Fruit fly (Drosophila melanogaster) whole organism, embryonic: ENCODE results near the gene CG6724.

Experiments
- Abd-B ChIP-seq: fragments of 200-800 bp; sonication (Bioruptor generic); optimal IDR thresholded peaks from 2 replicates; lab custom pipeline; 2018; ENCODE audit warnings: missing biosample characterization, mild to moderate bottlenecking, missing genetic modification characterization, moderate library complexity
- Atf-2 ChIP-seq: fragments of 200-800 bp; sonication (Bioruptor generic); optimal IDR thresholded peaks from 2 replicates; lab custom pipeline; 2016; ENCODE audit warnings: missing biosample characterization, missing genetic modification characterization
- B-H1 ChIP-seq: fragments of 200-800 bp; sonication (Bioruptor generic); IDR thresholded peaks from 3 replicates; pipeline ENCODE4 v1.3.6; 2022; ENCODE audit warnings: missing biosample characterization, missing genetic modification characterization
- B-H2 ChIP-seq: fragments of 200-800 bp; sonication (Bioruptor generic); optimal IDR thresholded peaks from 2 replicates; lab custom pipeline; 2018; ENCODE audit warnings: missing biosample characterization, mild to moderate bottlenecking, missing genetic modification characterization
- CG10654 ChIP-seq: fragments of 200-800 bp; sonication (Bioruptor generic); optimal IDR thresholded peaks from 2 replicates; lab custom pipeline; 2016; ENCODE audit warnings: missing biosample characterization, missing genetic modification characterization
- CG10979 ChIP-seq: fragments of 200-800 bp; sonication (Bioruptor generic); optimal IDR thresholded peaks from 2 replicates; lab custom pipeline; 2018; ENCODE audit warnings: missing biosample characterization, mild to moderate bottlenecking, missing genetic modification characterization, moderate library complexity
- CG11085 ChIP-seq: fragments of 200-800 bp; sonication (Bioruptor generic); IDR thresholded peaks from 2 replicates; pipeline ENCODE4 v1.3.6; 2022; ENCODE audit warnings: missing biosample characterization, missing genetic modification characterization
- CG12391 ChIP-seq: fragments of 200-800 bp; sonication (Bioruptor generic); optimal IDR thresholded peaks from 3 replicates; lab custom pipeline; 2018; ENCODE audit warnings: missing biosample characterization, mild to moderate bottlenecking, missing genetic modification characterization, moderate library complexity
- CG14050 ChIP-seq: fragments of 200-800 bp; sonication (Bioruptor generic); IDR thresholded peaks from 3 replicates; pipeline ENCODE4 v1.3.6; 2022; ENCODE audit warnings: missing biosample characterization, missing genetic modification characterization
- CG15479 ChIP-seq: fragments of 200-800 bp; sonication (Bioruptor generic); optimal IDR thresholded peaks from 3 replicates; lab custom pipeline; 2019; ENCODE audit warnings: missing biosample characterization, mild to moderate bottlenecking, missing genetic modification characterization, moderate library complexity
- CG16813 ChIP-seq: fragments of 200-800 bp; sonication (Bioruptor generic); IDR thresholded peaks from 3 replicates; pipeline ENCODE4 v1.3.6; 2022; ENCODE audit warnings: missing biosample characterization, missing genetic modification characterization; ENCODE audit not compliant: partially characterized antibody
- CG17829 ChIP-seq: fragments of 200-800 bp; optimal IDR thresholded peaks from 2 replicates; lab custom pipeline; 2019; ENCODE audit warnings: missing biosample characterization, mild to moderate bottlenecking, missing genetic modification characterization, moderate library complexity
- CG1792 ChIP-seq: fragments of 200-800 bp; sonication (Bioruptor generic); optimal IDR thresholded peaks from 2 replicates; lab custom pipeline; 2016; ENCODE audit warnings: missing biosample characterization, missing genetic modification characterization
- CG2129 ChIP-seq: fragments of 200-800 bp; sonication (Bioruptor generic); IDR thresholded peaks from 2 replicates; pipeline ENCODE4 v1.3.6; 2022; ENCODE audit warnings: missing biosample characterization, missing genetic modification characterization; ENCODE audit not compliant: partially characterized antibody
- CG2889 ChIP-seq: fragments of 200-800 bp; sonication (Bioruptor generic); IDR thresholded peaks from 3 replicates; pipeline ENCODE4 v1.3.6; 2022; ENCODE audit warnings: missing biosample characterization, missing genetic modification characterization
- CG34224 ChIP-seq: fragments of 200-800 bp; sonication (Bioruptor generic); IDR thresholded peaks from 3 replicates; pipeline ENCODE4 v1.3.6; 2022; ENCODE audit warnings: missing biosample characterization, missing genetic modification characterization; ENCODE audit not compliant: partially characterized antibody
- CG4404 ChIP-seq: fragments of 200-800 bp; sonication (Bioruptor generic); IDR thresholded peaks from 2 replicates; pipeline ENCODE4 v1.3.6; 2022; ENCODE audit warnings: missing biosample characterization, missing genetic modification characterization
- CG7745 ChIP-seq: fragments of 200-800 bp; sonication (Bioruptor generic); optimal IDR thresholded peaks from 2 replicates; lab custom pipeline; 2018; ENCODE audit warnings: missing biosample characterization, mild to moderate bottlenecking, missing genetic modification characterization, moderate library complexity
- CG9817 ChIP-seq: fragments of 200-800 bp; sonication (Bioruptor generic); optimal IDR thresholded peaks from 2 replicates; lab custom pipeline; 2018; ENCODE audit warnings: missing biosample characterization, mild to moderate bottlenecking, missing genetic modification characterization, moderate library complexity
- CoRest ChIP-seq: fragments of 200-800 bp; sonication (Bioruptor generic); optimal IDR thresholded peaks from 3 replicates; lab custom pipeline; 2018; ENCODE audit warnings: missing biosample characterization, mild to moderate bottlenecking, missing genetic modification characterization, moderate library complexity
- Dad ChIP-seq: fragments of 200-800 bp; sonication (Bioruptor generic); optimal IDR thresholded peaks from 3 replicates; lab custom pipeline; 2016; ENCODE audit warnings: missing biosample characterization, missing genetic modification characterization
- Doc2 ChIP-seq: fragments of 200-800 bp; sonication (Bioruptor generic); IDR thresholded peaks from 2 replicates; pipeline ENCODE4 v1.3.6; 2022; ENCODE audit warnings: missing biosample characterization, missing genetic modification characterization
- Elba2 ChIP-seq: fragments of 200-800 bp; sonication (Bioruptor generic); optimal IDR thresholded peaks from 3 replicates; lab custom pipeline; 2016; ENCODE audit warnings: missing biosample characterization, missing genetic modification characterization
- HHEX ChIP-seq: fragments of 200-800 bp; sonication (Bioruptor generic); optimal IDR thresholded peaks from 3 replicates; lab custom pipeline; 2017; ENCODE audit warnings: missing biosample characterization, mild to moderate bottlenecking, missing genetic modification characterization, missing genetic modification reagents
- Hr51 ChIP-seq, 2 experiments: fragments of 200-800 bp; sonication (Bioruptor generic); optimal IDR thresholded peaks; 2 replicates in 1 of 2; 3 replicates in 1 of 2; lab custom pipeline; 2016 to 2018; ENCODE audit warnings: missing biosample characterization in 2 of 2, missing genetic modification characterization in 2 of 2, mild to moderate bottlenecking in 1 of 2, moderate library complexity in 1 of 2
- Lhr ChIP-seq: fragments of 200-800 bp; sonication (Bioruptor generic); optimal IDR thresholded peaks from 3 replicates; lab custom pipeline; 2017; ENCODE audit warnings: mild to moderate bottlenecking, missing biosample characterization, missing genetic modification reagents, missing genetic modification characterization
- Nf-YC ChIP-seq: fragments of 200-800 bp; optimal IDR thresholded peaks from 3 replicates; lab custom pipeline; 2019; ENCODE audit warnings: missing biosample characterization, mild to moderate bottlenecking, missing genetic modification characterization, moderate library complexity
- Spps ChIP-seq: fragments of 200-800 bp; sonication (Bioruptor generic); optimal IDR thresholded peaks from 2 replicates; lab custom pipeline; 2018; ENCODE audit warnings: missing biosample characterization, mild to moderate bottlenecking, missing genetic modification characterization
- Sry-δ ChIP-seq: fragments of 200-800 bp; sonication (Bioruptor generic); optimal IDR thresholded peaks from 2 replicates; lab custom pipeline; 2016; ENCODE audit warnings: missing biosample characterization, missing genetic modification characterization
- Stat92E ChIP-seq, 3 experiments: fragments of >200 bp in 2 of 3; fragments of 200-800 bp in 1 of 3; sonication (Bioruptor generic) in 1 of 3; optimal IDR thresholded peaks; 2 replicates each; lab custom pipeline; 2017 to 2019; ENCODE audit warnings: missing biosample characterization in 3 of 3, missing genetic modification characterization in 3 of 3, mild to moderate bottlenecking in 1 of 3, moderate library complexity in 1 of 3
- Taf1 ChIP-seq: fragments of 200-800 bp; sonication (Bioruptor generic); IDR thresholded peaks from 2 replicates; pipeline ENCODE4 v1.3.6; 2022; ENCODE audit warnings: missing biosample characterization, missing genetic modification characterization
- abd-A ChIP-seq: fragments of 200-800 bp; sonication (Bioruptor generic); optimal IDR thresholded peaks from 3 replicates; lab custom pipeline; 2019; ENCODE audit warnings: missing biosample characterization, mild to moderate bottlenecking, missing genetic modification characterization, moderate library complexity
- ac ChIP-seq: fragments of 200-800 bp; sonication (Bioruptor generic); optimal IDR thresholded peaks from 3 replicates; lab custom pipeline; 2017; ENCODE audit warnings: missing biosample characterization, mild to moderate bottlenecking, missing genetic modification characterization
- aop ChIP-seq: fragments of 200-800 bp; sonication (Bioruptor generic); IDR thresholded peaks from 2 replicates; pipeline ENCODE4 v1.3.6; 2022; ENCODE audit warnings: missing biosample characterization, missing genetic modification characterization
- ap ChIP-seq: fragments of 200-800 bp; sonication (Bioruptor generic); IDR thresholded peaks from 2 replicates; pipeline ENCODE4 v1.3.6; 2022; ENCODE audit warnings: missing biosample characterization, missing genetic modification characterization
- bigmax ChIP-seq: fragments of 200-800 bp; sonication (Bioruptor generic); optimal IDR thresholded peaks from 2 replicates; lab custom pipeline; 2018; ENCODE audit warnings: missing biosample characterization, mild to moderate bottlenecking, missing genetic modification characterization
- cad ChIP-seq: fragments of >200 bp; optimal IDR thresholded peaks from 2 replicates; lab custom pipeline; 2017; ENCODE audit warnings: missing biosample characterization, missing genetic modification characterization
- cg ChIP-seq: fragments of 200-800 bp; sonication (Bioruptor generic); optimal IDR thresholded peaks from 3 replicates; lab custom pipeline; 2019; ENCODE audit warnings: missing biosample characterization, mild to moderate bottlenecking, missing genetic modification characterization, moderate library complexity
- chif ChIP-seq, 2 experiments: fragments of 200-800 bp; sonication (Bioruptor generic); optimal IDR thresholded peaks; 3 replicates each; lab custom pipeline; 2016; ENCODE audit warnings: missing biosample characterization in 2 of 2, missing genetic modification characterization in 2 of 2
- chm ChIP-seq: fragments of 200-800 bp; sonication (Bioruptor generic); IDR thresholded peaks from 2 replicates; pipeline ENCODE4 v1.3.6; 2022; ENCODE audit warnings: missing biosample characterization, missing genetic modification characterization
- eve ChIP-seq, 2 experiments: fragments of >200 bp; optimal IDR thresholded peaks; 2 replicates each; lab custom pipeline; 2017; ENCODE audit warnings: missing biosample characterization in 2 of 2, missing genetic modification characterization in 2 of 2
- h ChIP-seq: fragments of >200 bp; optimal IDR thresholded peaks from 2 replicates; lab custom pipeline; 2017
- jigr1 ChIP-seq: fragments of 200-800 bp; sonication (Bioruptor generic); IDR thresholded peaks from 3 replicates; pipeline ENCODE4 v1.3.6; 2022; ENCODE audit warnings: missing biosample characterization, missing genetic modification characterization
- kay ChIP-seq: fragments of 200-800 bp; sonication (Bioruptor generic); optimal IDR thresholded peaks from 2 replicates; lab custom pipeline; 2016; ENCODE audit warnings: missing biosample characterization, missing genetic modification characterization
- lab ChIP-seq: fragments of 200-800 bp; sonication (Bioruptor generic); optimal IDR thresholded peaks from 3 replicates; lab custom pipeline; 2017; ENCODE audit warnings: missing biosample characterization, missing genetic modification characterization, mild to moderate bottlenecking, moderate library complexity, missing genetic modification reagents
- mam ChIP-seq: fragments of 200-800 bp; sonication (Bioruptor generic); optimal IDR thresholded peaks from 3 replicates; lab custom pipeline; 2016; ENCODE audit warnings: missing biosample characterization, missing genetic modification characterization
- sens ChIP-seq: fragments of 200-800 bp; sonication (Bioruptor generic); peaks from one replicate; lab custom pipeline; 2016; ENCODE audit warnings: missing biosample characterization, missing genetic modification characterization
- tap ChIP-seq: fragments of 200-800 bp; optimal IDR thresholded peaks from 3 replicates; lab custom pipeline; 2019; ENCODE audit warnings: missing biosample characterization, mild to moderate bottlenecking, missing genetic modification characterization, moderate library complexity
- trem ChIP-seq: fragments of 200-800 bp; optimal IDR thresholded peaks from 3 replicates; lab custom pipeline; 2019; ENCODE audit warnings: missing biosample characterization, mild to moderate bottlenecking, missing genetic modification characterization, moderate library complexity

The CG6724 gene

DNA sequence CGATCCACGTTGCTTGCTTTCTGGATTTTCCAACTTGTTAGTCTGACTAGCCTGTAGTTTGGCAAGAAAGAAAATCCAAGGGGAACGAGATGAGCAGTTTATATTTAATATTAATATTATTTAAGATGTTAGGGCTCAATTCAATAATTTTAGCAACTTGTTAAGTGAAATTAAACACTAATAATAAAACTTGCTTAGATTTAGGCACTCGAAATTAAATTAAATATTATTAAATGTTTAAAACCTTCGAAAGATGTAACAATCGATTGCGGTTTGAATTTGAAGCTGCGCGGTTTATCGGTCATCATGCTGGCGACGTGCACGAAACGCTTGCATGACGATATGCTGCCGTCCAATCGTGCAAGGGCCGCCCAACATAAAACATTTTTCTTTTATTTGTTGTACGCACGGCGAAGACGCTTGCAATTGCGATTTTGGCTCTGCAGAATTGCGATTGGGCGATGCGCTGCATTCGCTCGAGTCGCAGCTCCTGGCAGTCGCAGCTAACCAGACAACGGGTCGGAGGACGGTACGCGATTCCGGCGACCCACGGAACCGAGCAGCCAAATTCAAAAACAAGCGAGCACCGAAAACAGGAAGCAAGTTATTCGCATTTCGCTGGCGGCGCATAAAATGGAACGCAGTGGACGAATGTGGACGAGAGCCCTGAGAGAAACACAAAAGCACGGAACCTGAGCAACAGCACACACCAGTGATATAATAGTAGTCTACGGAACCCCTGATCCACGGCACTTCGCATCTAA lies 32.6 kb downstream of the CG6724 start, which contains the start of the genes Vha16-5 and CG12299 (continued):
- peak; percentile 87 for TF ChIP-seq CG14050 (GFP tag; lab: Robert Waterston, UW)
- no peak for TF ChIP-seq Stat92E (GFP tag; optimal IDR thresholded peaks at IDR 0.05; lab: Kevin White, UChicago)
- TF ChIP-seq kay (GFP tag; lab: Kevin White, UChicago), result peak; percentile 59
- TF ChIP-seq trem (tag; lab: Kevin White, UChicago), result peak; percentile 30
- peak; percentile 72 for TF ChIP-seq CG9817
- TF ChIP-seq Abd-B, result peak; percentile 71
- TF ChIP-seq CG1792 (GFP tag; lab: Kevin White, UChicago), result peak; percentile 99
- no peak for TF ChIP-seq abd-A
- peak; percentile 74 for TF ChIP-seq CoRest
- peak; percentile 87 for TF ChIP-seq CG2889 (GFP tag; lab: Robert Waterston, UW)
- TF ChIP-seq ap (GFP tag; lab: Robert Waterston, UW), result peak; percentile 77
- TF ChIP-seq CG4404 (GFP tag; lab: Robert Waterston, UW), result peak; percentile 88
- TF ChIP-seq Taf1 (GFP tag; lab: Robert Waterston, UW), result peak; percentile 55
- no peak for TF ChIP-seq jigr1 (GFP tag; lab: Robert Waterston, UW)
- peak; percentile 71 for TF ChIP-seq Atf-2 (GFP tag; lab: Kevin White, UChicago)
- TF ChIP-seq CG11085 (GFP tag; lab: Robert Waterston, UW), result peak; percentile 69
- TF ChIP-seq CG16813 (GFP tag; lab: Robert Waterston, UW), result peak; percentile 83
- no peak for TF ChIP-seq ac (GFP tag; lab: Kevin White, UChicago)
- TF ChIP-seq chif (GFP tag; optimal IDR thresholded peaks at IDR 0.05; lab: Kevin White, UChicago), result peak; percentile 80 to 85
- TF ChIP-seq CG15479 (GFP tag; lab: Kevin White, UChicago), result no peak
- no peak for TF ChIP-seq CG7745 (tag; lab: Kevin White, UChicago)
- no peak for TF ChIP-seq cad (GFP tag; lab: Kevin White, UChicago)
- TF ChIP-seq CG34224 (GFP tag; lab: Robert Waterston, UW), result peak; percentile 80
- TF ChIP-seq Nf-YC (tag; lab: Kevin White, UChicago), result no peak
- TF ChIP-seq Dad (GFP tag; lab: Kevin White, UChicago), result peak; percentile 94
- no peak for TF ChIP-seq Spps (tag; lab: Kevin White, UChicago)
- TF ChIP-seq h (lab: Kevin White, UChicago), result no peak
- no peak for TF ChIP-seq eve (GFP tag; optimal IDR thresholded peaks at IDR 0.05; lab: Kevin White, UChicago)
- peak; percentile 30; the same call in 1 of the 2 replicates for TF ChIP-seq CG2129 (GFP tag; lab: Robert Waterston, UW)
- TF ChIP-seq Lhr (GFP tag; lab: Kevin White, UChicago), result peak; percentile 2
- peak; percentile 71 for TF ChIP-seq Sry-δ (GFP tag; lab: Kevin White, UChicago)
- TF ChIP-seq B-H2 (GFP tag; lab: Kevin White, UChicago), result no peak
- no peak for TF ChIP-seq lab (GFP tag; lab: Kevin White, UChicago)
- TF ChIP-seq CG17829 (tag; lab: Kevin White, UChicago), result peak; percentile 84
- TF ChIP-seq sens (GFP tag; lab: Kevin White, UChicago), result peak; percentile 96
- TF ChIP-seq B-H1 (GFP tag; lab: Robert Waterston, UW), result peak; percentile 75
- TF ChIP-seq CG10979 (tag; lab: Kevin White, UChicago), result peak; percentile 83
- peak; percentile 87 for TF ChIP-seq aop (GFP tag; lab: Robert Waterston, UW)
- TF ChIP-seq cg, result no peak
- no peak for TF ChIP-seq bigmax
- TF ChIP-seq chm (GFP tag; lab: Robert Waterston, UW), result peak; percentile 97
- peak; percentile 83 for TF ChIP-seq CG12391 (tag; lab: Kevin White, UChicago)
- TF ChIP-seq Doc2 (GFP tag; lab: Robert Waterston, UW), result peak; percentile 72; the same call in 1 of the 2 replicates
- peak; percentile 55 for TF ChIP-seq Elba2 (GFP tag; lab: Kevin White, UChicago)
- peak; percentile 74 for TF ChIP-seq mam
- peak; percentile 85 for TF ChIP-seq CG10654 (GFP tag; lab: Kevin White, UChicago)
- TF ChIP-seq tap (tag; lab: Kevin White, UChicago), result no peak
- peak in 1 of 2 experiments; percentile 90 for TF ChIP-seq Hr51 (GFP tag; optimal IDR thresholded peaks at IDR 0.05; lab: Kevin White, UChicago)
- peak; percentile 44 for TF ChIP-seq HHEX (GFP tag; lab: Kevin White, UChicago)
